Fruit fly (Drosophila melanogaster) whole organism, prepupa: ENCODE measurements around the gene waw.

ENCODE experiments used
- Blimp-1 ChIP-seq: fragments of 200-800 bp; sonication (Bioruptor generic); optimal IDR thresholded peaks from 3 replicates; lab custom pipeline; 2017; ENCODE audit warnings: missing biosample characterization, missing genetic modification characterization, mild to moderate bottlenecking, moderate library complexity, missing genetic modification reagents
- CG16779 ChIP-seq: fragments of 200-800 bp; sonication (Bioruptor generic); optimal IDR thresholded peaks from 3 replicates; lab custom pipeline; 2017; ENCODE audit warnings: missing biosample characterization, mild to moderate bottlenecking, missing genetic modification characterization
- Sox102F ChIP-seq: fragments of 200-800 bp; sonication (Bioruptor generic); optimal IDR thresholded peaks from 2 replicates; lab custom pipeline; 2016; ENCODE audit warnings: missing biosample characterization, mild to moderate bottlenecking, missing genetic modification characterization

DNA sequence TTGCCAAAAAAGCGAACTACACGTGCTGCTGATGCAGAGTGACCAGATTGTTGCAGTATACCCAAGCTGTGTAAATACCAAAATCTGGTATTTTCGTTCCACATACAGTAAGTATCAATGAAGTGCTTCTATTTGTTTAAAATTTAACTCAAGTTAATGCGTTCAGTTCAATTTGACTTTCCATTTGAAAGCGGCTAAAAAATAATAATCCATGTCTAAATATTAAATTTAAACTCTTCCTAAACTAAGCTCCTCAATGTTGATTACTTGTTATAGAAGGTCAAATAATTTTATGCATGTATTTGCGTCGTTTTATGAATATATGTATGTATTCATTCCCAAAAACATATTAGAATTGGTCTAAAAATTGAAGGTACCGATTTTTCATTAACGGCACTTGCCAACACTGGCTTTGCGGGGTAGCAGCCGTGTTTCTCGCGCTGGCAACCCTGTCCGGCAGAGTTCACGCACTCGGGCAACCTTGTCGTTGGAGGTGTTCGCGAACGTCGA, 13.0 kb upstream of the waw start, which contains the start of the genes peng and sol:
- peak; percentile 72 for TF ChIP-seq Sox102F (GFP tag; lab: Kevin White, UChicago)
- no peak for TF ChIP-seq Blimp-1 (GFP tag; lab: Kevin White, UChicago)
- no peak for TF ChIP-seq CG16779
